Worm (Caenorhabditis elegans): ENCODE data around the gene smrd-1.

smrd-1 gene

DNA sequence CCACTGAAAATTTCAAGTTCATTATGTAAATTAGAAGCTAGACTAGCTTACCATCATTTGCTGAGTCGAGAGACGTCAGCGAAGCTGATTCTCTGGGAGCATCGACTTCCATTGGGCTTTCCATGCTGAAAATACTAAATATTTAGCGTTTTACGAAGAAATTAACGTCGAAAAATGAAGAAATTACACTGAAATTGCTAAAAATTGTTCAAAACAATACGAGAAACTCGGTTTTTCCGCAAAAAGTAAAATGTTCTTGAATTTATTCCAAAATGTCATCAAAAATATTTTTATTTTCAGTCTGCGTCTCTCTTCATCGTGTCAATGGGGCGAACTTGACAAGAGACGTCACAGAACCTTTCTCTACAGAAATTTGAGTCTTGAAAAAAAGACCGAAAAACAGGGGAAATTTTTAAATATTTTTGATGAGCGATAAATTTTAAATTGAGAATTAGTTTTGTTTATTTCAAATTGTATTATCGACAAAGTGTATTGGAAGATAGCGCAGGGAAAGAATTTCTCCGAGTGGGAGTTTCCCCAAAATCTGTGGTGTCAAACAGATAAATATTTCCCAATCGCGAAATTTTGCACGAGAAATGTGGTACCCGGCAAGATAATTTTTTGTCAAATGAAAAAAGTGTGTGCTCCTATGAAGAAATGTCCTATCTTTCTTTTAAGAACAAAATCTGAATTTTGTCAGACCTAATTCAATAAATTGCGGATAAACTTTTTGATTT lies 24.8 kb upstream of the smrd-1 start, which contains the start of gene ecps-1:
TSS of gene ecps-1 (minus strand) at position 125 of the 737 bp plus-strand sequence.
- TF ChIP-seq elt-2 (tag; optimal IDR thresholded peaks at IDR 0.05): peak; percentile 51
- no peak for TF ChIP-seq nhr-76 (tag; optimal IDR thresholded peaks at IDR 0.05)
- no peak for TF ChIP-seq nhr-12 (tag; optimal IDR thresholded peaks at IDR 0.05)
- peak; percentile 7 for TF ChIP-seq egl-5 (tag; optimal IDR thresholded peaks at IDR 0.05)
- no peak for TF ChIP-seq ama-1 (optimal IDR thresholded peaks at IDR 0.05)
- no peak for TF ChIP-seq nhr-237 (tag; optimal IDR thresholded peaks at IDR 0.05)
- no peak for TF ChIP-seq hmg-11 (tag; optimal IDR thresholded peaks at IDR 0.05)
- TF ChIP-seq nhr-67 (tag; optimal IDR thresholded peaks at IDR 0.05): no peak
- TF ChIP-seq nhr-23 (tag; optimal IDR thresholded peaks at IDR 0.05): peak; percentile 89
- peak; percentile 32 for TF ChIP-seq mdl-1 (tag; optimal IDR thresholded peaks at IDR 0.05)
- TF ChIP-seq lin-39 (tag; optimal IDR thresholded peaks at IDR 0.05): peak; percentile 32
- TF ChIP-seq ZK546.5 (tag; optimal IDR thresholded peaks at IDR 0.05): no peak
- peak; percentile 9 for TF ChIP-seq zag-1 (tag; optimal IDR thresholded peaks at IDR 0.05)
- TF ChIP-seq fkh-10 (GFP tag; optimal IDR thresholded peaks at IDR 0.05): peak; percentile 53
- TF ChIP-seq skn-1 (tag; optimal IDR thresholded peaks at IDR 0.05): peak; percentile 97
- TF ChIP-seq ceh-28 (tag; optimal IDR thresholded peaks at IDR 0.05): peak; percentile 77
- no peak for TF ChIP-seq aly-2 (tag; optimal IDR thresholded peaks at IDR 0.05)
- peak; percentile 89 for TF ChIP-seq nhr-43 (tag; optimal IDR thresholded peaks at IDR 0.05; ENCODE audit: poor library complexity, severe bottlenecking)
- TF ChIP-seq unc-62 (GFP tag; optimal IDR thresholded peaks at IDR 0.05): peak; percentile 12
- TF ChIP-seq ztf-4 (tag; optimal IDR thresholded peaks at IDR 0.05): no peak
- TF ChIP-seq nhr-11 (tag; optimal IDR thresholded peaks at IDR 0.05): peak; percentile 45
- TF ChIP-seq fos-1 (tag; optimal IDR thresholded peaks at IDR 0.05): no peak
- TF ChIP-seq tbx-2 (tag; optimal IDR thresholded peaks at IDR 0.05): no peak
- TF ChIP-seq pqm-1 (tag; optimal IDR thresholded peaks at IDR 0.05): peak; percentile 57
- TF ChIP-seq lsy-12 (tag; optimal IDR thresholded peaks at IDR 0.05): peak; percentile 81
- TF ChIP-seq nhr-28 (tag; optimal IDR thresholded peaks at IDR 0.05): no peak
- peak; percentile 68 for TF ChIP-seq snpc-4 (tag; optimal IDR thresholded peaks at IDR 0.05)
- no peak for TF ChIP-seq ceh-9 (tag; optimal IDR thresholded peaks at IDR 0.05)
- no peak for TF ChIP-seq fkh-2 (tag; optimal IDR thresholded peaks at IDR 0.05)
- no peak for TF ChIP-seq sea-2 (GFP tag; optimal IDR thresholded peaks at IDR 0.05)
- TF ChIP-seq R02D3.7 (tag; optimal IDR thresholded peaks at IDR 0.05): peak; percentile 86
- TF ChIP-seq daf-12 (tag; optimal IDR thresholded peaks at IDR 0.05): no peak
- TF ChIP-seq jun-1 (tag; optimal IDR thresholded peaks at IDR 0.05): peak; percentile 63
- no peak for TF ChIP-seq unc-39 (tag; optimal IDR thresholded peaks at IDR 0.05)
- no peak for TF ChIP-seq nfya-1 (tag; optimal IDR thresholded peaks at IDR 0.05; ENCODE audit: insufficient read depth)
- TF ChIP-seq nhr-77 (tag; optimal IDR thresholded peaks at IDR 0.05): no peak
- no peak for TF ChIP-seq ztf-11 (tag; optimal IDR thresholded peaks at IDR 0.05)
- no peak for TF ChIP-seq egl-27 (tag; optimal IDR thresholded peaks at IDR 0.05)
- TF ChIP-seq elt-1 (tag; optimal IDR thresholded peaks at IDR 0.05): peak; percentile 13
- peak; percentile 62 for TF ChIP-seq ceh-82 (tag; optimal IDR thresholded peaks at IDR 0.05)
- TF ChIP-seq mml-1 (tag; optimal IDR thresholded peaks at IDR 0.05): no peak
- TF ChIP-seq ceh-16 (tag; optimal IDR thresholded peaks at IDR 0.05): no peak
- TF ChIP-seq pha-4 (tag; optimal IDR thresholded peaks at IDR 0.05): peak; percentile 97
- TF ChIP-seq lin-15B (tag; optimal IDR thresholded peaks at IDR 0.05): peak; percentile 93
- no peak for TF ChIP-seq elt-3 (tag; optimal IDR thresholded peaks at IDR 0.05)
- peak; percentile 76 for TF ChIP-seq nhr-25 (tag; optimal IDR thresholded peaks at IDR 0.05)
- no peak for TF ChIP-seq eor-1 (tag; optimal IDR thresholded peaks at IDR 0.05)
